Fruit fly (Drosophila melanogaster): ENCODE results near the gene ND-13B.

The ND-13B gene

DNA sequence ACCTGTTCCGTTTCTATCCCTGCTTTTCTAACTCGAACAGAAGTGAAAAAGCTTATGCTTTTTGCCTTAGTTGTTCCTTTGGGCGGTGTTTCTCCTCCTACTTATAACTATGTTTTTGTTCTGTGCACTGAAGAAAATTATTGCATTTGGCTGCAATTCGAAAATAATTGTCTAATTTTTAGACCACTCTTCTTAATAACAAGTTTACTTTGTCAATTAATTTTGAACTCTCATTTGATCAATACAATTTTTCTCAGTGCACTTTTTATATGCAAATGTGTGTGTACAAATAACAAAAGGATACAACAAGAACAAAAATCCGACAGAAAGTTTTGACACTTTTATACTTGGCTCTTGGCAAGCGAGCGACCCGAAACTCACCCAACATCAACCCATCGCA, 41.2 kb upstream of the ND-13B start (continued):
- TF ChIP-seq crp (GFP tag; optimal IDR thresholded peaks at IDR 0.05) (no peak), Dad (GFP tag; optimal IDR thresholded peaks at IDR 0.05) (peak; percentile 69), CG9727 (GFP tag; optimal IDR thresholded peaks at IDR 0.05) (peak; percentile 49), phol (tag; optimal IDR thresholded peaks at IDR 0.05) (peak; percentile 39), tup (GFP tag; optimal IDR thresholded peaks at IDR 0.05) (no peak), Hsf (GFP tag; optimal IDR thresholded peaks at IDR 0.05) (peak; percentile 69), Fer1 (GFP tag; optimal IDR thresholded peaks at IDR 0.05) (peak; percentile 48), gsb-n (tag; optimal IDR thresholded peaks at IDR 0.05) (no peak), croc (GFP tag; conservative IDR thresholded peaks at IDR 0.05) (0 out of 3 replicates have a peak, but pooled peaks have one; percentile 32), Bdp1 (GFP tag; optimal IDR thresholded peaks at IDR 0.05) (peak; percentile 33), CG18262 (tag; optimal IDR thresholded peaks at IDR 0.05) (peak; percentile 45), rib (GFP tag; IDR thresholded peaks at IDR 0.05) (no peak), CG33557 (GFP tag; optimal IDR thresholded peaks at IDR 0.05) (no peak), ewg (GFP tag; optimal IDR thresholded peaks at IDR 0.05) (peak; percentile 48), Ets65A (GFP tag) (peak; percentile 97), CG5180 (GFP tag; optimal IDR thresholded peaks at IDR 0.05) (no peak), slou (GFP tag; optimal IDR thresholded peaks at IDR 0.05) (no peak), TFAM (GFP tag; optimal IDR thresholded peaks at IDR 0.05) (no peak), psq (GFP tag; optimal IDR thresholded peaks at IDR 0.05) (no peak), D19B (GFP tag; optimal IDR thresholded peaks at IDR 0.05) (peak; percentile 35), nom (GFP tag; optimal IDR thresholded peaks at IDR 0.05) (no peak), Fer3 (tag; optimal IDR thresholded peaks at IDR 0.05) (peak; percentile 70), CG6765 (GFP tag; optimal IDR thresholded peaks at IDR 0.05) (peak; percentile 14), CG11085 (GFP tag; IDR thresholded peaks at IDR 0.05) (no peak), CG14014 (GFP tag; IDR thresholded peaks at IDR 0.05) (peak; percentile 76), CG6683 (GFP tag; optimal IDR thresholded peaks at IDR 0.05) (peak; percentile 33), NC2α (GFP tag; optimal IDR thresholded peaks at IDR 0.05) (peak; percentile 38), gce (GFP tag; IDR thresholded peaks at IDR 0.05) (no peak), twi (tag; optimal IDR thresholded peaks at IDR 0.05) (no peak), CG2199 (GFP tag; IDR thresholded peaks at IDR 0.05) (no peak), klu (GFP tag; IDR thresholded peaks at IDR 0.05) (0 out of 2 replicates have a peak, but pooled peaks have one; percentile 33), Usf (GFP tag; optimal IDR thresholded peaks at IDR 0.05) (peak; percentile 13), CG14050 (GFP tag; IDR thresholded peaks at IDR 0.05) (peak; percentile 55), CG7839 (tag; optimal IDR thresholded peaks at IDR 0.05) (peak; percentile 76), CG7786 (GFP tag; optimal IDR thresholded peaks at IDR 0.05) (peak; percentile 66), Drgx (GFP tag; IDR thresholded peaks at IDR 0.05) (peak; percentile 61; the same call in 1 of the 2 replicates), Dek (tag; optimal IDR thresholded peaks at IDR 0.05) (peak; percentile 62), lilli (GFP tag; optimal IDR thresholded peaks at IDR 0.05) (peak; percentile 73), tio (GFP tag; optimal IDR thresholded peaks at IDR 0.05) (peak; percentile 76), CG30431 (GFP tag; optimal IDR thresholded peaks at IDR 0.05) (peak; percentile 20), kah (GFP tag; optimal IDR thresholded peaks at IDR 0.05) (no peak), CG6175 (GFP tag; IDR thresholded peaks at IDR 0.05) (no peak), CG4707 (GFP tag; optimal IDR thresholded peaks at IDR 0.05) (peak; percentile 38), Atf-2 (GFP tag; optimal IDR thresholded peaks at IDR 0.05) (peak; percentile 53), CG15696 (tag; optimal IDR thresholded peaks at IDR 0.05) (no peak), luna (GFP tag; optimal IDR thresholded peaks at IDR 0.05) (peak; percentile 43), fd64A (GFP tag; optimal IDR thresholded peaks at IDR 0.05) (no peak), disco-r (GFP tag; optimal IDR thresholded peaks at IDR 0.05) (no peak)
